Worm (Caenorhabditis elegans) whole organism, midembryonic: Measurements from ENCODE around the gene C03C10.7.

Experiments used
- cog-1 ChIP-seq: sonication (generic microtip); optimal IDR thresholded peaks from 2 replicates; lab custom pipeline; 2016; ENCODE audit warnings: missing genetic modification characterization, missing compliant biosample characterization
- flt-1 ChIP-seq: fragments of 200-800 bp; sonication (Bioruptor generic); IDR thresholded peaks from 2 replicates; pipeline ENCODE4 v1.3.6; 2022; ENCODE audit warnings: missing genetic modification characterization, missing compliant biosample characterization
- med-1 ChIP-seq: sonication (generic microtip); optimal IDR thresholded peaks from 2 replicates; lab custom pipeline; 2017; ENCODE audit warnings: missing genetic modification characterization, mild to moderate bottlenecking, missing compliant biosample characterization, antibody characterized with exemption, missing genetic modification reagents; ENCODE audit not compliant: insufficient read depth
- ztf-29 ChIP-seq: fragments of 200-800 bp; sonication (Bioruptor generic); IDR thresholded peaks from 2 replicates; pipeline ENCODE4 v1.3.6; 2022; ENCODE audit warnings: missing genetic modification reagents, missing genetic modification characterization, missing compliant biosample characterization

DNA sequence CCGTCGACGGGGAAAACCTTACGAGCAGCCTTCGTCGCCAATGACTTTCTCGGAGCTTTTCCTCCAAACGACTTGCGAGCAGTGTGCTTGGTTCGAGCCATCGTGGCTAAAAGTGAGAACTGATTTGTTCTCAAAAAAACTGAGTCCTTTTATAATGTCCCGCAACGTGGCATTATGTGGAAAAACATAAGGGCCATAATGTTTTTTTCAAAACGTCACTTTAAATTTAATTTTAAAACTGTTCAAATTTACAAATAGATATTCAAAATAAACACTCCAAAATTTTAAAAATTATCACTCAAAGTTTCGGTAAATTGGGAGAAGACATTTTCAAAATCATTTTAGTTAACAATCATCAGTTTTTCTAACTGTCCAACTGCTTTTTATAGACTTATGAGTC is 35.8 kb upstream of the C03C10.7 start, which contains the start of gene his-70:
- TF ChIP-seq ztf-29 (GFP tag; lab: Robert Waterston, UW) (no peak), cog-1 (no peak), med-1 (GFP tag; lab: Kevin White, UChicago) (no peak), flt-1 (GFP tag; lab: Robert Waterston, UW) (no peak)
